Fruit fly (Drosophila melanogaster) whole organism, wandering third instar larva: ENCODE measurements around the gene scny.

Experiments used
- HLH106 ChIP-seq: fragments of 200-800 bp; optimal IDR thresholded peaks from 3 replicates; lab custom pipeline; 2019; ENCODE audit warnings: missing biosample characterization, mild to moderate bottlenecking, missing genetic modification characterization, moderate library complexity
- Hr78 ChIP-seq: fragments of >200 bp; optimal IDR thresholded peaks from 2 replicates; lab custom pipeline; 2017; ENCODE audit warnings: missing biosample characterization, missing genetic modification characterization
- Mio ChIP-seq: sonication (Bioruptor generic); optimal IDR thresholded peaks from 2 replicates; lab custom pipeline; 2016; ENCODE audit warnings: missing biosample characterization, missing genetic modification characterization
- OdsH ChIP-seq: fragments of 200-800 bp; sonication (Bioruptor generic); optimal IDR thresholded peaks from 2 replicates; lab custom pipeline; 2016; ENCODE audit warnings: missing biosample characterization, mild to moderate bottlenecking, missing genetic modification characterization
- ey ChIP-seq: fragments of 200-800 bp; sonication (Bioruptor generic); optimal IDR thresholded peaks from 2 replicates; lab custom pipeline; 2016; ENCODE audit warnings: missing biosample characterization, missing genetic modification characterization
- foxo ChIP-seq, 2 experiments: fragments of 200-800 bp; sonication (Bioruptor generic); optimal IDR thresholded peaks; 2 replicates in 1 of 2; 3 replicates in 1 of 2; lab custom pipeline; 2016 to 2017; ENCODE audit warnings: missing biosample characterization in 2 of 2, missing genetic modification characterization in 2 of 2
- fru ChIP-seq: fragments of 200-800 bp; sonication (Bioruptor generic); optimal IDR thresholded peaks from 3 replicates; lab custom pipeline; 2016; ENCODE audit warnings: missing biosample characterization, mild to moderate bottlenecking, missing genetic modification characterization
- psq ChIP-seq: fragments of 200-800 bp; sonication (Bioruptor generic); optimal IDR thresholded peaks from 3 replicates; lab custom pipeline; 2017; ENCODE audit warnings: missing biosample characterization, mild to moderate bottlenecking, missing genetic modification characterization, moderate library complexity
- rgr ChIP-seq: fragments of 200-800 bp; sonication (Bioruptor generic); optimal IDR thresholded peaks from 3 replicates; lab custom pipeline; 2016; ENCODE audit warnings: missing biosample characterization, mild to moderate bottlenecking, missing genetic modification characterization

DNA sequence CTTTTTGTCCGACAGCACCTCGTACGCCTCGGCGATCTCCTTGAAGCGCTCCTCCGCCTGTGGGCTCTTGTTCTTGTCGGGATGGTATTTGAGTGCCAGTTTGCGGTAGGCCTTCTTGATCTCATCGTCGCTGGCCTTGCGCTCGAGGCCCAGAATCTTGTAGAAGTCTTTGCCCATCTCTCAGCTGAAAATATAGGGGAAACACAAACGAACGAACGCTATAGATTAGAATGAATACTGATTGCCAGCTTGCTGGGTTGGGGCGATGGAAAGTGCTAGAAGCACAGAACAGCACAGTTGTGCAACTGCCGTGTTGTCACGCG, 17.4 kb upstream of the scny start:
- TF ChIP-seq ey (GFP tag; lab: Kevin White, UChicago) = no peak
- no peak for TF ChIP-seq Hr78 (GFP tag; lab: Kevin White, UChicago)
- TF ChIP-seq psq (GFP tag; lab: Kevin White, UChicago) = no peak
- TF ChIP-seq HLH106 (tag; lab: Kevin White, UChicago) = no peak
- no peak for TF ChIP-seq OdsH (GFP tag; lab: Kevin White, UChicago)
- TF ChIP-seq foxo (GFP tag; optimal IDR thresholded peaks at IDR 0.05; lab: Kevin White, UChicago) = no peak
- no peak for TF ChIP-seq fru
- no peak for TF ChIP-seq Mio (GFP tag; lab: Kevin White, UChicago)
- no peak for TF ChIP-seq rgr (GFP tag; lab: Kevin White, UChicago)
